Fruit fly (Drosophila melanogaster): Measurements from ENCODE around the gene Gcat.

dm6 chr3L:11800761-11801160, at the start of gene Gcat:
- TF ChIP-seq woc (GFP tag; optimal IDR thresholded peaks at IDR 0.05) (no peak), br (GFP tag; optimal IDR thresholded peaks at IDR 0.05) (no peak), Vsx2 (GFP tag; optimal IDR thresholded peaks at IDR 0.05; ENCODE audit: partially characterized antibody) (no peak), pan (optimal IDR thresholded peaks at IDR 0.05) (no peak), Rel (GFP tag; optimal IDR thresholded peaks at IDR 0.05) (no peak), Rel (tag; optimal IDR thresholded peaks at IDR 0.05) (no peak), Dfd (GFP tag; optimal IDR thresholded peaks at IDR 0.05) (no peak), GATAd (GFP tag; optimal IDR thresholded peaks at IDR 0.05) (no peak), fru (GFP tag; optimal IDR thresholded peaks at IDR 0.05) (no peak), h (GFP tag; optimal IDR thresholded peaks at IDR 0.05) (no peak), lola (GFP tag; optimal IDR thresholded peaks at IDR 0.05) (no peak), brk (GFP tag; optimal IDR thresholded peaks at IDR 0.05) (no peak), Hr83 (GFP tag; optimal IDR thresholded peaks at IDR 0.05; ENCODE audit: poor library complexity, severe bottlenecking) (no peak)

All from whole organism, wandering third instar larva.